Worm (Caenorhabditis elegans) whole organism, L2 larva: ENCODE data around the gene npax-2.

Source experiments
- elt-1 ChIP-seq: fragments of 150-350 bp; optimal IDR thresholded peaks from 2 replicates; lab custom pipeline; 2014; ENCODE audit warnings: missing biosample characterization, missing genetic modification characterization
- elt-3 ChIP-seq: sonication (generic microtip); optimal IDR thresholded peaks from 2 replicates; lab custom pipeline; 2017; ENCODE audit warnings: missing biosample characterization, missing genetic modification characterization
- lin-13 ChIP-seq: fragments of 150-350 bp; optimal IDR thresholded peaks from 2 replicates; lab custom pipeline; 2014; ENCODE audit warnings: missing biosample characterization, missing genetic modification reagents, missing genetic modification characterization
- nhr-12 ChIP-seq: fragments of 150-350 bp; optimal IDR thresholded peaks from 2 replicates; lab custom pipeline; 2014; ENCODE audit warnings: missing biosample characterization, missing genetic modification characterization
- nhr-237 ChIP-seq: fragments of 150-350 bp; optimal IDR thresholded peaks from 2 replicates; lab custom pipeline; 2014; ENCODE audit warnings: missing biosample characterization, missing genetic modification characterization
- unc-39 ChIP-seq: fragments of 150-350 bp; optimal IDR thresholded peaks from 2 replicates; lab custom pipeline; 2014; ENCODE audit warnings: missing biosample characterization, missing genetic modification characterization

- no peak for TF ChIP-seq nhr-237 (tag; lab: Kevin White, UChicago)
- no peak for TF ChIP-seq nhr-12 (tag; lab: Kevin White, UChicago)
- no peak for TF ChIP-seq elt-3
- TF ChIP-seq lin-13 = no peak
- TF ChIP-seq unc-39 = no peak
- TF ChIP-seq elt-1 = no peak
Observed at ce11 chrX:2164751-2165150, 14.8 kb upstream of the npax-2 start, which contains the start of gene F48B9.3.
